Fruit fly (Drosophila melanogaster): ENCODE data around the gene CG11164.

dm6 chrX:13626579-13626894 is 41.3 kb upstream of the CG11164 start:
- TF ChIP-seq Lpt (GFP tag; optimal IDR thresholded peaks at IDR 0.05) = peak; percentile 1
- no peak for TF ChIP-seq Ets21C (GFP tag; optimal IDR thresholded peaks at IDR 0.05)
- peak; percentile 23 for TF ChIP-seq Sox102F (GFP tag; optimal IDR thresholded peaks at IDR 0.05)
- no peak for TF ChIP-seq Gug (GFP tag; IDR thresholded peaks at IDR 0.05)
- no peak for TF ChIP-seq CG6854 (GFP tag; optimal IDR thresholded peaks at IDR 0.05)
- peak; percentile 11 for TF ChIP-seq fd59A (GFP tag; optimal IDR thresholded peaks at IDR 0.05)
- no peak for TF ChIP-seq CG6163 (GFP tag; IDR thresholded peaks at IDR 0.05)
- no peak for TF ChIP-seq CG11762 (GFP tag; optimal IDR thresholded peaks at IDR 0.05; ENCODE audit: insufficient read depth)
- peak; percentile 14 for TF ChIP-seq Eip75B (GFP tag; optimal IDR thresholded peaks at IDR 0.05)
- TF ChIP-seq OdsH (GFP tag; optimal IDR thresholded peaks at IDR 0.05) = no peak
- peak; percentile 67 for TF ChIP-seq Eip78C (GFP tag)
